Worm (Caenorhabditis elegans): ENCODE results near the gene F09B12.5.

ce11 chrX:15060303-15060702, 24.2 kb upstream of the F09B12.5 start, which contains the start of gene fbxa-96:
- no peak for TF ChIP-seq ama-1 (optimal IDR thresholded peaks at IDR 0.05)
- TF ChIP-seq hmg-4 (GFP tag; optimal IDR thresholded peaks at IDR 0.05): no peak
- no peak for TF ChIP-seq hnd-1 (tag; optimal IDR thresholded peaks at IDR 0.05)
- TF ChIP-seq ceh-13 (GFP tag; optimal IDR thresholded peaks at IDR 0.05): no peak
- TF ChIP-seq flt-1 (GFP tag; IDR thresholded peaks at IDR 0.05): no peak
- no peak for TF ChIP-seq sea-1 (GFP tag; conservative IDR thresholded peaks at IDR 0.05)
- TF ChIP-seq aly-1 (tag; optimal IDR thresholded peaks at IDR 0.05): no peak
- no peak for TF ChIP-seq scrt-1 (GFP tag; IDR thresholded peaks at IDR 0.05)
- TF ChIP-seq F13C5.2 (tag; optimal IDR thresholded peaks at IDR 0.05): no peak
- TF ChIP-seq tbx-11 (GFP tag; IDR thresholded peaks at IDR 0.05): no peak
